Fruit fly (Drosophila melanogaster): ENCODE data around the gene Tmem43.
A peak's percentile ranks its signal among the peaks of the same experiment; 100 is the strongest.

The Tmem43 gene

DNA sequence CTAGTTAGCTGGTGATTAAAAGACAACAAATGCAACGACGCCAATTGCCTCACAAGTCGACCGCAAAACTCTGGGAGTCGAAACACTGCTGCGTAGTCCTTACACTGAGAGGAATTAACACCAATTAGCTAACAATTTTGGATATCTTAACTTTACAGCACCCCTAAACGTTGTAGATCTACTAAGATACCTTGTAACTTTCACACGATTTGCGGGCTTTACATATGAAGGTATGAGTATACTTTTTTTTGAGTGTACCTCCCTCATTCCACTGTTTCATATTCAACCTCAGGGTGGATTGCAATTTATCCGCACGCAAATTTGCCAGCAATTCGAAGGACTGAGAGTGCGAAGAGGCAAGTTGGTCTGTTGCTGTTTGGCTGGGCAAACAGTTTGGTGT lies 48.6 kb upstream of the Tmem43 start (continued):
- TF ChIP-seq Aef1 (GFP tag; IDR thresholded peaks at IDR 0.05): no peak
- TF ChIP-seq odd (GFP tag; optimal IDR thresholded peaks at IDR 0.05): no peak
- no peak for TF ChIP-seq CG6272 (GFP tag; IDR thresholded peaks at IDR 0.05)
- no peak for TF ChIP-seq psq (GFP tag; optimal IDR thresholded peaks at IDR 0.05)
- no peak for TF ChIP-seq Kr (GFP tag; optimal IDR thresholded peaks at IDR 0.05)
- TF ChIP-seq lab (GFP tag; optimal IDR thresholded peaks at IDR 0.05): no peak
- peak; percentile 32; the same call in 1 of the 3 replicates for TF ChIP-seq row (GFP tag; IDR thresholded peaks at IDR 0.05)
- TF ChIP-seq CG13775 (GFP tag; optimal IDR thresholded peaks at IDR 0.05): no peak
- no peak for TF ChIP-seq lov (optimal IDR thresholded peaks at IDR 0.05)
- TF ChIP-seq lov (GFP tag; IDR thresholded peaks at IDR 0.05): no peak
- no peak for TF ChIP-seq NfI (GFP tag; optimal IDR thresholded peaks at IDR 0.05)
- TF ChIP-seq danr (GFP tag; IDR thresholded peaks at IDR 0.05): no peak
- peak in 1 of 2 experiments; percentile 5 for TF ChIP-seq eve (GFP tag; optimal IDR thresholded peaks at IDR 0.05)
- TF ChIP-seq CG15696 (tag; optimal IDR thresholded peaks at IDR 0.05): peak; percentile 29
- TF ChIP-seq vvl (GFP tag; IDR thresholded peaks at IDR 0.05): 0 out of 2 replicates have a peak, but pooled peaks have one; percentile 32
- no peak for TF ChIP-seq nerfin-1 (tag; optimal IDR thresholded peaks at IDR 0.05)
- TF ChIP-seq bab2 (GFP tag; optimal IDR thresholded peaks at IDR 0.05): peak; percentile 23
- no peak for TF ChIP-seq esg (GFP tag; conservative IDR thresholded peaks at IDR 0.05)
- TF ChIP-seq PHDP (tag; optimal IDR thresholded peaks at IDR 0.05): no peak
- TF ChIP-seq CG17612 (GFP tag; IDR thresholded peaks at IDR 0.05): no peak

DNA sequence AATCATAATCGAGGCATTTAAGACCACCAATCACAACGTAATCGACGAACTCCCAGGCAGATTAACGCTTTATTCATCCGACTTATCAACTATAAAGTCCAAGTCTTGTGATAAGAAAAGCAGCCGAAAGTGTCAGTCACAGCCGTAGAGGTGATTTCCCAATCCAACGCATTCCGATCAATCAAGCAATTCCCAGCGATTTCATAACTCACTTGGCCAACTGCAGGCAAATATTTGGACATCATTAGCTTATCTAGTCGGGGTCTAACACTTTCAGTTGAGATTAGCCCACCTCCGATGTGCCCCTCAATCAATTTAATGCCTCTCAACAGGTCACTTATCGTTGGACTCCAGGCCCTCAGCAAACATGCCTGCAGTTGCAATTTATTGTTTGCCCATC lies 48.1 kb upstream of the Tmem43 start:
- TF ChIP-seq sd (tag; optimal IDR thresholded peaks at IDR 0.05) (peak; percentile 79), Drgx (GFP tag; IDR thresholded peaks at IDR 0.05) (no peak), Lim3 (GFP tag; IDR thresholded peaks at IDR 0.05) (0 out of 2 replicates have a peak, but pooled peaks have one; percentile 35), gfzf (GFP tag; optimal IDR thresholded peaks at IDR 0.05) (no peak), exex (tag; optimal IDR thresholded peaks at IDR 0.05) (peak; percentile 71), mirr (GFP tag; optimal IDR thresholded peaks at IDR 0.05) (peak; percentile 10)

DNA sequence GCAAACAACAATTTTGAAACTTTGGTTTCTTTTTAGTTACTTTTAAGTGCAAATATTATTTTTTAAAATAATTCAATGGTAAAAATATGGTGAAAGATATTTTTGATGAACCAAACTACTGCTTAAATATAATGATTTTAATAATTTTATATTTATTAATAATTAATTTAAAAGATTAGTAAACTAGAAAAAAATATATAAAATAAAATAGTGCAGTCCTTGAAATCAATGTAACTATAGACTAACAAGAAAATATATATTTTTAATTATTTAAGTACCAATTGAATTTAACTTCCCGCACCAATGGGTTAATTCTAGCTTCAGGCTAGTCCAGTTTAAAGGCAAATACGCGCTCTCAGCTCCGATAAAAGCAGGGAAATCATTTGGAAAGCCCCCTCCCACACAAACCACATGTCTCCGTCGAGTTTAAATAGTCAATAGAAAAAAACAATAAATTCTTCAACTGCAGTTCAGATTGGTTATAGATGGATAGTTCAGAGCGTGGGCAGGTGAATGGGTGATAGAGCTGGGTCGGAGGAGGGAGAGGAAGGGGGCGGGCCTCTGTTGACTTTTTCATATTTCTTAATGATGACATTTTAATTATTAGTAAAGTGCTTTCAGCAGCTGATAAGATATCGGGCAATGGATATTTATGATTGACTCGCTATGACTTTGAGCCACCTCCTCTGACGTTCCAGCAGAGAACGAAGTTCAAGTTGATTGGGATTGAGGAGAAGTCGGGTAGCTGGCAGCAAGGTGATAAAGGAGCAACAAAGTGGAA lies 47.2 kb upstream of the Tmem43 start:
- peak; percentile 30 for TF ChIP-seq PHDP (tag; optimal IDR thresholded peaks at IDR 0.05)
- peak; percentile 24 for TF ChIP-seq CG2202 (tag; optimal IDR thresholded peaks at IDR 0.05)
- no peak for TF ChIP-seq CG5953 (GFP tag; IDR thresholded peaks at IDR 0.05)
- peak; percentile 36 for TF ChIP-seq CG9727 (GFP tag; optimal IDR thresholded peaks at IDR 0.05)
- peak; percentile 1 for TF ChIP-seq CG13775 (GFP tag; optimal IDR thresholded peaks at IDR 0.05)
- TF ChIP-seq CG7556 (GFP tag; optimal IDR thresholded peaks at IDR 0.05): peak; percentile 52
- no peak for TF ChIP-seq B-H1 (GFP tag; IDR thresholded peaks at IDR 0.05)
- no peak for TF ChIP-seq CG5245 (GFP tag; optimal IDR thresholded peaks at IDR 0.05)
- TF ChIP-seq sqz (GFP tag; optimal IDR thresholded peaks at IDR 0.05): peak; percentile 63
- TF ChIP-seq CG12769 (tag; optimal IDR thresholded peaks at IDR 0.05): peak; percentile 5
- TF ChIP-seq Sox100B (GFP tag; optimal IDR thresholded peaks at IDR 0.05): peak; percentile 54
- TF ChIP-seq CG4854 (GFP tag; optimal IDR thresholded peaks at IDR 0.05): no peak
- peak in 1 of 2 experiments; percentile 18 for TF ChIP-seq bsh (GFP tag; optimal IDR thresholded peaks at IDR 0.05)
- peak; percentile 2 for TF ChIP-seq MTF-1 (GFP tag; optimal IDR thresholded peaks at IDR 0.05; ENCODE audit: borderline replicate concordance)
- TF ChIP-seq pum (GFP tag; optimal IDR thresholded peaks at IDR 0.05): no peak
- TF ChIP-seq Meics (GFP tag; optimal IDR thresholded peaks at IDR 0.05): peak; percentile 11
- TF ChIP-seq CG14965 (GFP tag; optimal IDR thresholded peaks at IDR 0.05; ENCODE audit: borderline replicate concordance): no peak
- no peak for TF ChIP-seq sob (GFP tag; IDR thresholded peaks at IDR 0.05)
- peak; percentile 3 for TF ChIP-seq CG33557 (GFP tag; optimal IDR thresholded peaks at IDR 0.05)
- no peak for TF ChIP-seq CG18599 (GFP tag; optimal IDR thresholded peaks at IDR 0.05)
- TF ChIP-seq dmrt99B (tag; optimal IDR thresholded peaks at IDR 0.05): peak; percentile 59
- TF ChIP-seq crol (GFP tag; IDR thresholded peaks at IDR 0.05): peak; percentile 88
- TF ChIP-seq nerfin-1 (tag; optimal IDR thresholded peaks at IDR 0.05): peak; percentile 8
- TF ChIP-seq tx (GFP tag; optimal IDR thresholded peaks at IDR 0.05): no peak
